Worm (Caenorhabditis elegans): ENCODE results near the gene C06A1.6.

Gene C06A1.6

ce11 chrII:10607238-10607961, 42.9 kb upstream of the C06A1.6 start, which contains the start of gene ccm-3:
Gene ccm-3, minus strand, starts transcription at chrII:10607275.
- no peak for TF ChIP-seq him-1 (tag; optimal IDR thresholded peaks at IDR 0.05)
- no peak for TF ChIP-seq rpc-1 (optimal IDR thresholded peaks at IDR 0.05)
- TF ChIP-seq rpc-1 (tag; optimal IDR thresholded peaks at IDR 0.05), result no peak
- peak; percentile 84 for TF ChIP-seq mcd-1 (GFP tag; IDR thresholded peaks at IDR 0.05)
- TF ChIP-seq snpc-4 (GFP tag; optimal IDR thresholded peaks at IDR 0.05), result no peak
- no peak for TF ChIP-seq snpc-4 (tag; optimal IDR thresholded peaks at IDR 0.05)
- peak; percentile 10 for TF ChIP-seq efl-1 (GFP tag; optimal IDR thresholded peaks at IDR 0.05)
- TF ChIP-seq nfya-2 (GFP tag; IDR thresholded peaks at IDR 0.05), result no peak
- peak; percentile 69; the same call in 1 of the 2 replicates for TF ChIP-seq ceh-100 (GFP tag; IDR thresholded peaks at IDR 0.05)
- no peak for TF ChIP-seq ztf-22 (GFP tag; optimal IDR thresholded peaks at IDR 0.05)
- peak in 1 of 3 experiments; percentile 36 for TF ChIP-seq lin-35 (GFP tag; optimal IDR thresholded peaks at IDR 0.05)
- no peak for TF ChIP-seq dpff-1 (tag; optimal IDR thresholded peaks at IDR 0.05)
- peak; percentile 1 for TF ChIP-seq F23B12.7 (tag; optimal IDR thresholded peaks at IDR 0.05; ENCODE audit: insufficient read depth)
- peak; percentile 79 for TF ChIP-seq attf-5 (GFP tag; optimal IDR thresholded peaks at IDR 0.05)
- TF ChIP-seq F57C9.4 (tag; optimal IDR thresholded peaks at IDR 0.05), result no peak
- TF ChIP-seq nhr-27 (tag; optimal IDR thresholded peaks at IDR 0.05), result no peak
- peak; percentile 32; the same call in 1 of the 2 replicates for TF ChIP-seq hmg-1.2 (GFP tag; IDR thresholded peaks at IDR 0.05)
- TF ChIP-seq nhr-80 (tag; optimal IDR thresholded peaks at IDR 0.05), result peak; percentile 32
- TF ChIP-seq egl-44 (GFP tag; IDR thresholded peaks at IDR 0.05), result no peak
- TF ChIP-seq aptf-2 (GFP tag; conservative IDR thresholded peaks at IDR 0.05), result no peak

ce11 chrII:10605512-10605911, 41.0 kb upstream of the C06A1.6 start, which contains the start of gene taf-13:
Gene taf-13, minus strand, starts transcription at chrII:10605612.
- no peak for TF ChIP-seq snpc-1.3 (tag; optimal IDR thresholded peaks at IDR 0.05; ENCODE audit: insufficient read depth)
- TF ChIP-seq him-1 (tag; optimal IDR thresholded peaks at IDR 0.05), result no peak
- TF ChIP-seq F10E7.11 (tag; optimal IDR thresholded peaks at IDR 0.05), result no peak
- no peak for TF ChIP-seq xnd-1 (tag; optimal IDR thresholded peaks at IDR 0.05)
- TF ChIP-seq ztf-22 (GFP tag; optimal IDR thresholded peaks at IDR 0.05), result no peak
- no peak for TF ChIP-seq tbx-9 (tag; optimal IDR thresholded peaks at IDR 0.05; ENCODE audit: borderline replicate concordance)
- TF ChIP-seq lsy-27 (tag; optimal IDR thresholded peaks at IDR 0.05; ENCODE audit: borderline replicate concordance, insufficient read depth), result no peak
- no peak for TF ChIP-seq athp-1 (tag; optimal IDR thresholded peaks at IDR 0.05)
- TF ChIP-seq akir-1 (GFP tag; optimal IDR thresholded peaks at IDR 0.05), result no peak
- no peak for TF ChIP-seq F55B11.4 (tag; optimal IDR thresholded peaks at IDR 0.05; ENCODE audit: borderline replicate concordance, insufficient read depth)

DNA sequence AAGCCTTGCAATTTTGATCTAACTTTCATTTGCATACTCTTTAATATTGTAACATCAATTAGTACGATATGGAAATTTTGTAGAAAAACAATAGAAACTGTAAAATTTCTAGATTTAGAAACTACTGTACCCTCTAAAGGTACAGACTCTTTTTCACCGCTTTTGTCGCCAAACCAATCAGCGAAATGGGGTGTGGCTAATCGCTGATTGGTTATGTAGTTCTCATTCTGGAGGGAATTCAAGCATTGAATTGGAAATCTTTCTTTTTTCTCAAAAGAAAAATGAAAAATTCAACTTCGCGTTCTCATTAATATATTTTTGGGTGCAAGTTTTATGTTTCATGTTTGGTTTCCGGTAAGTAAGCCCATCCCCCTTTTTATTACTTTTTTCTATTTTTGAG, 39.1 kb upstream of the C06A1.6 start:
- TF ChIP-seq dpl-1 (GFP tag; optimal IDR thresholded peaks at IDR 0.05) (no peak), hrde-1 (tag; optimal IDR thresholded peaks at IDR 0.05; ENCODE audit: borderline replicate concordance) (no peak), atf-7 (tag; optimal IDR thresholded peaks at IDR 0.05) (no peak), ztf-25 (GFP tag; IDR thresholded peaks at IDR 0.05) (no peak), mxl-1 (tag; optimal IDR thresholded peaks at IDR 0.05) (no peak), ceh-40 (GFP tag; IDR thresholded peaks at IDR 0.05) (no peak), snpc-1.1 (tag; optimal IDR thresholded peaks at IDR 0.05; ENCODE audit: insufficient read depth) (no peak), ets-4 (GFP tag; optimal IDR thresholded peaks at IDR 0.05) (no peak), nfyb-1 (GFP tag; IDR thresholded peaks at IDR 0.05) (no peak), ceh-100 (GFP tag; IDR thresholded peaks at IDR 0.05) (no peak)

Measured in whole organism, young adult.